Fruit fly (Drosophila melanogaster): Measurements from ENCODE around the gene Pcmt.

- TF ChIP-seq ttk (optimal IDR thresholded peaks at IDR 0.05), result no peak
- no peak for TF ChIP-seq Myc (optimal IDR thresholded peaks at IDR 0.05)
These were observed 736 bp upstream of the Pcmt start, which contains the start of gene Snm1 for dm6 chr3R:5554852-5555251.
